Worm (Caenorhabditis elegans): Measurements from ENCODE around the gene scl-27.

scl-27 gene

DNA sequence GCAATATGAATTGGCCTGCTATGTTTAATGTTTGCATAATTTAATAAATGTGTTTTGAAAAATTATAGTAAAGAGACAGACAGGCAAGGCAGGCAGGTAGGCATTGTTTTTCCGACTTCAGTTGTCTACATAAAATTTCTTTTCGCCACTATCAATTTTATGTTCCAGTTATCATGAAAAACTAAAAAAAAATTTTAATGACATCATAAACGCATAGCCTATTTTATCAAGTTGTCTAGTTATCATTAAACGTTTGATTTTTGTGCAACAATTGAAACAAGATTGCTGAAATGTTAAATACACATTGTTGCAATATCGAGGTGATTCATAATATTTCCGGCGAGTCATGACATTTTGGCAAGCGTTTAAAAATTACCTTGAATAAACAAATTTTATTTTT is 15.3 kb downstream of the scl-27 start:
- TF ChIP-seq sptf-1 (tag; optimal IDR thresholded peaks at IDR 0.05) (no peak), ham-2 (GFP tag; optimal IDR thresholded peaks at IDR 0.05) (no peak), bed-3 (GFP tag; optimal IDR thresholded peaks at IDR 0.05) (no peak), unc-39 (tag; optimal IDR thresholded peaks at IDR 0.05) (no peak), lin-13 (tag; optimal IDR thresholded peaks at IDR 0.05) (no peak), drap-1 (GFP tag; optimal IDR thresholded peaks at IDR 0.05) (no peak), unc-120 (tag; optimal IDR thresholded peaks at IDR 0.05; ENCODE audit: poor library complexity, severe bottlenecking) (no peak), zip-8 (tag; optimal IDR thresholded peaks at IDR 0.05) (no peak), tbx-8 (GFP tag; optimal IDR thresholded peaks at IDR 0.05) (no peak), ceh-39 (tag; optimal IDR thresholded peaks at IDR 0.05) (no peak), ceh-83 (GFP tag; optimal IDR thresholded peaks at IDR 0.05) (no peak), flh-1 (GFP tag; optimal IDR thresholded peaks at IDR 0.05) (no peak), hlh-1 (tag; optimal IDR thresholded peaks at IDR 0.05) (no peak), elt-3 (tag; optimal IDR thresholded peaks at IDR 0.05) (no peak), lin-32 (GFP tag; optimal IDR thresholded peaks at IDR 0.05) (no peak), blmp-1 (tag; optimal IDR thresholded peaks at IDR 0.05) (no peak), elt-1 (tag; optimal IDR thresholded peaks at IDR 0.05; ENCODE audit: borderline replicate concordance, insufficient read depth) (no peak)

DNA sequence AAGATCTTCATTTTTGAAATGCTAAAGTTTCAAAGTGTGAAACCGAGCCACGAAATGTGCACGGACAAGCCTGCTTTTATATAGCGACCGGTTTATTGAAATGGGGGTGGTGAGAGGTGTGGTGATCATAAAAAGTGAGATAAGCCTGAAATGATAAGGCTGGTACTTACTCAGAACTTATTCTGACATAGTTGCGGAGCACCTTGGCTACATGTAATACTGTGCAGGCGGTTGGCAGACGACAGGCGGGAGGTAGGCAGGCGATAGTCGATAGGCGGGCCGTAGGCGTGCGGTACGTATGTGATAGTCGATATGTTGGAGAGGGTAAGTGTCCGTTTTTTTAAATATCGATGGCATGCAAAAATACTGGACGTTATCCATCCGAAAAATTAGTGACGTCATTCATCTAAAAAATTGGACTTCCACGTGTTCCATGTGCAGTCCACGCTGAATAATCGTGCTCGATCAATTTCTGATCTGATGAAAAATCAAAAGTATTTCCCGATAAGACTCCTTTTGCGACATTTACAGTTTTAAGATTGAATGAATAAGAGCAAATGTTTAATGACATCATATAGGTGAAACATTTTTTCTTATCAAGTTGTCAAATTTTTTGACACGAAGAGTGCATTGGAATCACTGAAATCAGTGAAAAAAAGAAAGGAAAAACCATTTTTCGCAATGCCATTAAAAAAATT is 18.0 kb downstream of the scl-27 start, which contains the start of gene irg-8:
irg-8 (minus strand) TSS at position 51 of the 698 bp plus-strand sequence.
- no peak for TF ChIP-seq snpc-4 (tag; optimal IDR thresholded peaks at IDR 0.05)
- TF ChIP-seq M03D4.4 (tag; optimal IDR thresholded peaks at IDR 0.05): no peak
- TF ChIP-seq nhr-76 (tag; optimal IDR thresholded peaks at IDR 0.05): no peak
- TF ChIP-seq lsy-2 (tag; optimal IDR thresholded peaks at IDR 0.05): no peak
- TF ChIP-seq mab-5 (tag; optimal IDR thresholded peaks at IDR 0.05): no peak
- no peak for TF ChIP-seq pha-4 (tag; optimal IDR thresholded peaks at IDR 0.05)
- TF ChIP-seq mls-2 (tag; optimal IDR thresholded peaks at IDR 0.05): no peak
- TF ChIP-seq ces-1 (GFP tag; optimal IDR thresholded peaks at IDR 0.05): no peak

DNA sequence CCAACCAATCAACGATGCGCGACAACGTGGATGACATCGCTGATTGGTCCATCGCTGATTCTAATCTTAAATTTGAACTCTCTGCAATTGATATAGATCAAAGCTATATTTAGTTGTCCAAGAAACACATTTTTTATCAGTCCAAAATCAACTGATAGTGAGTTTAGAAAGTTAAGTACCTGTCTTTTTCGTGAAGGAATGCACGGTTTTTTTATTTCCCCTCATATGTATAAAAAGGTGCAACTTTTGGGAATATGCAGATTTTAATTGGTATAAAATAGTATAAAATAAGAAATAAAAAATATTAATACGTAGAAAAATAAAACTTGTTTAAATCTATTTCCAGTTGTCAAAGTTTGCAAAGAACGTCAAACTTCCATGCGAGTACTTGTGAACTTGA is 18.6 kb downstream of the scl-27 start, which contains the start of gene Y39D8A.1:
Y39D8A.1 (plus strand) TSS at position 301 of the 400 bp plus-strand sequence.
- TF ChIP-seq unc-62 (GFP tag; optimal IDR thresholded peaks at IDR 0.05) (no peak), mls-2 (tag; optimal IDR thresholded peaks at IDR 0.05) (no peak), drap-1 (GFP tag; optimal IDR thresholded peaks at IDR 0.05) (no peak), ceh-83 (GFP tag; optimal IDR thresholded peaks at IDR 0.05) (no peak), blmp-1 (tag; optimal IDR thresholded peaks at IDR 0.05) (no peak), mep-1 (tag; optimal IDR thresholded peaks at IDR 0.05) (no peak), sptf-1 (tag; optimal IDR thresholded peaks at IDR 0.05) (no peak), sem-2 (GFP tag; optimal IDR thresholded peaks at IDR 0.05) (no peak), nhr-12 (tag; optimal IDR thresholded peaks at IDR 0.05) (no peak), snpc-4 (tag; optimal IDR thresholded peaks at IDR 0.05) (no peak)

DNA sequence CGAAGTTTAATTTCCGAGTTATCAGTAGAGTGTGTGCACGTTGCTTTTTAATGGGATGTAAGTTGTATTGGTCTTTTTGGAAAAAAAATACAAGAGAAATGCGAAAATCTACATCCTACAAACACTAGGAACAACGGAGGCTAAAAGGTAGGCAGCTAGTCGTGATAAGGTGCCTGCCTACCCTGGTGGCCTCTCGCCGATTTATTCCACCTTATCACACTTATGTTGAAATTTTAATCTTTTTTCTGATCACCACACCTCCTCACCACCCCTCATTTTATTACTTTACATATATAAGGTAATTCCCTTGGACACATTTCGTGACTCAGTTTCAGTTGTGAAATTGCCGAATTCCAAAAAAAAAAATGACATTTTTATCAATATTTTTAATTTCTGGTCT is 22.3 kb downstream of the scl-27 start, which contains the start of gene dod-20:
dod-20 (plus strand) TSS at position 301 of the 400 bp plus-strand sequence.
- no peak for TF ChIP-seq nhr-12 (tag; optimal IDR thresholded peaks at IDR 0.05)

DNA sequence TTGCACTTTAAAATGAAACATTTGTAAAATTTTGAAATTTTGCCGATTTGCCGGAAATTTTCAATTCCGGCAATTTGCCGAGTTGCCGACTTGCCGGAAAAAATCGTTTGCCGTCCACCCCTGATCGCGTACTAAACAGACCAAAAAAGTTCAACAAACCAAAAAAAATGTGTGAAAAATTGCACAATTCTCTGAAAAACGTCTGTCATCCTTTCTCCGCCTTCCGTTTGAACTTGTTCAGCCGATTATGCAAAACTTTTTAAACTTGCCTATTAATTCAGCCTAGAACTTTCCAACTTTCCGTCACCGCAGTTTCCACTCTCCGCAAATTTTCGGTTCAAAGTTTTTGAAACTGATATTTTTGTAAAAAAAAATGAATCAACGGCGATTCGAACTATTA is 24.3 kb downstream of the scl-27 start, which contains the start of gene B0554.5:
B0554.5 (plus strand) TSS at position 301 of the 400 bp plus-strand sequence.
- TF ChIP-seq pha-4 (tag; optimal IDR thresholded peaks at IDR 0.05) (no peak), bed-3 (GFP tag; optimal IDR thresholded peaks at IDR 0.05) (no peak), nhr-28 (tag; optimal IDR thresholded peaks at IDR 0.05) (no peak), mep-1 (tag; optimal IDR thresholded peaks at IDR 0.05) (no peak), ceh-83 (GFP tag; optimal IDR thresholded peaks at IDR 0.05) (no peak), unc-62 (GFP tag; optimal IDR thresholded peaks at IDR 0.05) (no peak), ztf-11 (tag; optimal IDR thresholded peaks at IDR 0.05) (no peak), elt-1 (tag; optimal IDR thresholded peaks at IDR 0.05; ENCODE audit: borderline replicate concordance, insufficient read depth) (no peak), snpc-4 (tag; optimal IDR thresholded peaks at IDR 0.05) (no peak), ceh-43 (GFP tag; optimal IDR thresholded peaks at IDR 0.05) (no peak), lin-32 (GFP tag; optimal IDR thresholded peaks at IDR 0.05) (no peak), unc-120 (tag; optimal IDR thresholded peaks at IDR 0.05; ENCODE audit: poor library complexity, severe bottlenecking) (no peak), nhr-12 (tag; optimal IDR thresholded peaks at IDR 0.05) (no peak)

Data from whole organism, mixed stage, embryonic.